Fruit fly (Drosophila melanogaster) Kc167 (cell line): ENCODE results near the gene CG13003.

Experiments used
- Myc ChIP-seq: fragments of >200 bp; optimal IDR thresholded peaks from 2 replicates; lab custom pipeline; 2017; ENCODE audit warnings: missing external identifiers
- Sin3A ChIP-seq: fragments of >200 bp; optimal IDR thresholded peaks from 2 replicates; lab custom pipeline; 2018; ENCODE audit warnings: missing external identifiers
- h ChIP-seq: fragments of >200 bp; optimal IDR thresholded peaks from 3 replicates; lab custom pipeline; 2018; ENCODE audit warnings: missing external identifiers
- insv ChIP-seq: fragments of >200 bp; optimal IDR thresholded peaks from 3 replicates; lab custom pipeline; 2018; ENCODE audit warnings: missing external identifiers
- psq ChIP-seq: fragments of >200 bp; optimal IDR thresholded peaks from 2 replicates; lab custom pipeline; 2017; ENCODE audit warnings: missing external identifiers
- ttk ChIP-seq: sonication (Bioruptor generic); optimal IDR thresholded peaks from 2 replicates; lab custom pipeline; 2017; ENCODE audit warnings: missing external identifiers

The CG13003 gene

DNA sequence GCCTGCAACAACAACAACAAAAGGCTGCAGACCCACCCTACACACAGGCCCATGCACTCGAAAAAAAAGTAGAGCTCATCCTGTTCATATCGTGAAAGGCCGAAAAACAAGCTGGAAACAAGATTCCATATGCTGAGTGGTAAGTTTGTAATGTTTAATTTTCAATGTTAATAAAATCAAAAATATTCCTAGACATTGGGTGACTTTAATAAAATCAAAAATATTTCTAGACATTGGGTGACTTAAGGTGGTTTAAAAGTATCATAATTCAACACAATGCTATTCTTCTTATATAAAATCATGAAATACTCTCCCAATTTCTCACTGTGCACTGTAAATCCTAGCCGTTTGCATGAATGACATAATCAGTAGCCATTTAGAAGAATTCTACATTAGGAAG is 3.7 kb upstream of the CG13003 start:
- TF ChIP-seq Myc (lab: Kevin White, UChicago) = no peak
- no peak for TF ChIP-seq ttk (lab: Kevin White, UChicago)
- TF ChIP-seq psq (lab: Kevin White, UChicago) = no peak

DNA sequence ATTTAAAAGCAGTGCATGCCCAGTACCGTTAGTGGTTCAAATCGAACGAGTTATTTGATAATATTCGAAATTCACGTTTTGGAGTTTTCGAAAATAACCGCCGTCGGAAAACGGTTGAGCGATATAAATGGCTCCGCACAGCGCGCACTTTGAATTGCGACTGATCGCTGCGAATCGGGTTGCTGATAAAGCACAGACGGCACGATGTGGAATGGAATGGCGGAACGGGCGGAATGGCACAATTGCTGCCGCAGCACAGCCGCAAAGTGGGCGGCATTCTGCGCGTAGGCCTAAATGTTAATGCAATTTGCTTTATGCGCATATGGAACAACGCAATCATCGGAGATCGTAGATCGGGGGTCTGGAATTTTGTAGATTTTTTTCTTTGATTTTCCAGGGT is 1.7 kb downstream of the CG13003 start:
- no peak for TF ChIP-seq ttk (lab: Kevin White, UChicago)
- TF ChIP-seq Sin3A (lab: Kevin White, UChicago) = no peak
- no peak for TF ChIP-seq Myc (lab: Kevin White, UChicago)
- no peak for TF ChIP-seq h (lab: Kevin White, UChicago)
- TF ChIP-seq insv (lab: Kevin White, UChicago) = no peak
- no peak for TF ChIP-seq psq (lab: Kevin White, UChicago)

DNA sequence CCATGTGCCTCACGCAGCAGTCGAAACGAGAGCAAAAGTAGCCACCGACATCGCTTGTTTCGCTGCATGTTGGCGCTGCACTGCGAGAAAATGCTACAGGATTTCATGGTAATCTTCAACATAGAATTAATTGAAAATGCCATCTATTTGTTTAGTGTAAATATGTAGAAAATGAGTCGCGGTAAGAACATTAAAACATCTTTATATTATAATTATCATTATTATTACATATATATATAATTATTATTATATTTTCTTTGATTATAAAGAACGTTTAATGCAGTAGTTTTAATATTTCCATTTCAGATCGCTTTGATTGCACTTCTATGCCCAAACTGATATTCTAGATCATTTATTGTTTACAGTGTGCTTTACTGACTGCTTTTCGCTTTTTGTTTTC is 3.3 kb downstream of the CG13003 start:
- TF ChIP-seq psq (lab: Kevin White, UChicago) = no peak
- TF ChIP-seq insv (lab: Kevin White, UChicago) = no peak
- no peak for TF ChIP-seq h (lab: Kevin White, UChicago)
- TF ChIP-seq Sin3A (lab: Kevin White, UChicago) = no peak
- no peak for TF ChIP-seq ttk (lab: Kevin White, UChicago)
- no peak for TF ChIP-seq Myc (lab: Kevin White, UChicago)

DNA sequence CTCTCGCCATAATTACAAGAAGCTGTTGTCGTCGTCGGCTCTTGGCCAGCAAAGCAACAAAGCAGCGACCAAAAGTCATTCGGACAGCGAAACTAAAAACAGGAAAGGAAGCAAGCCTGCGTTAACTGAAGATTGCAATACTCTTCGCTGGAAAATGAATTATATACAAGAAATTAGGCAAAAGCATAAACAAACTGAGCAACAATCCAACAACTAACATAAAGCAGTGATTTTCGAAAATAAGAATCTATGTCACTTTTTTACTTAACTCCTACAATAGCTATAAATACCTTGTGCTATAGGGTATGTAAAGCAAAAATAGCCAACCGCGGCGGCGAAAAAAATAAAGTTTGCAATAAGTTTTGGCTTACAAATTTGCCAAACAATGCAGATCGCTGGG is 4.5 kb downstream of the CG13003 start:
- TF ChIP-seq insv (lab: Kevin White, UChicago) (no peak), h (lab: Kevin White, UChicago) (no peak), ttk (lab: Kevin White, UChicago) (no peak), psq (lab: Kevin White, UChicago) (no peak), Sin3A (lab: Kevin White, UChicago) (no peak), Myc (lab: Kevin White, UChicago) (no peak)

DNA sequence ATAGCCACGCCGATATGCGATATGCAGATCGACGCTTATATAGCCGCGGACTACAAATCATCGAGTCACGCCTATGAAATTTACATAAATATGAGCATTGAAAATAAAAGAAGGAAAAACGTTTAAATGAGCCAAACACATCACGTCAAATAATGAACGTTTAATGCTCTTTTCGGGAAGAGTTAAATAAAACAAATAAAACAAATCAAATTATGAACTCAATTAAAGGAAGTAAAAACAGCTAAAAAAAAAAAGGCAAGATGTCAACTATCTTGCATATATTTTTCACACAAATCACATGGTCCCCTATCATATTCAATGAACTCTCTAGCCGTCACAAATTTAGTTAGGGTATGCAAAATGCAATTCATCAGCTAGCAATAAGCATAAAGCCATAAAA is 8.7 kb downstream of the CG13003 start:
- TF ChIP-seq psq (lab: Kevin White, UChicago) (no peak), ttk (lab: Kevin White, UChicago) (no peak), Myc (lab: Kevin White, UChicago) (no peak), h (lab: Kevin White, UChicago) (no peak), Sin3A (lab: Kevin White, UChicago) (no peak), insv (lab: Kevin White, UChicago) (no peak)

DNA sequence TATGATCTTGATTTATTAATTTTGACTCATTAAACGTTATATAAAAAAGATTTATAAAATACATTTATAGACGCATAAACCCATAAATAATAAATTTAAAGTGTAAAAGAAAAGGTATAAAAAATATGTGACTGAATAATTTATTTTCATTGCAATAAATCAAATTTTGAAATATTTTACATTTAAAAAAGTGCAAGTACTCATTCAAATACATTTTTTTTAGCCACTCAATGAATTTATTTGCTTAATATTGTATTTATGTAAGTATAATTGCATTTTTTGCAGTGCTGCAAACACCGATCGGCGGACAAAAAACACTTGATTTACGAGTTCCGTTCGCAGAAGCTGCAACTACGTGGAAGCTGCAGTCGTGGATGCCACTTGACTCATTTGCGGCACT is 16.6 kb downstream of the CG13003 start:
- TF ChIP-seq h (lab: Kevin White, UChicago) (no peak), psq (lab: Kevin White, UChicago) (no peak)

DNA sequence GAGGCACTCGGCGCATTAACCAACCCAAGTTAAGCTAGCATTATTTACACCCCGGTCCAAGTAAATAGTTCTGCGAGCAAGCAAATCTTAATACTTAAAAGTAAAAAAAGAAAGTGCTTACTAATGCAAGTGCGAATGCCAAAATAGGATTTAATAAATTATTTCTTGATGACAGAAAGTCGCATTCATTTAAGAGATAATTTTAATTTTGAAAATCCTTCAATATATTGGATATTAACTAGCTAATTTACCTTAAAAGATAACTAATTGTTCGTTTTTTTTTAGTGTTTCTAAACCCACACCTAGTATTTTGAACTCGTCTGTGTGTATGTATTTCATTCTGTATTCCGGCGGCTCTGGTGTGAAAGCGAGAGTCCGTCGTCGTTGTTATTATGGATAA is 21.6 kb downstream of the CG13003 start:
- TF ChIP-seq psq (lab: Kevin White, UChicago) = no peak
- TF ChIP-seq Myc (lab: Kevin White, UChicago) = no peak
- TF ChIP-seq ttk (lab: Kevin White, UChicago) = no peak
- TF ChIP-seq h (lab: Kevin White, UChicago) = no peak
- no peak for TF ChIP-seq insv (lab: Kevin White, UChicago)
- TF ChIP-seq Sin3A (lab: Kevin White, UChicago) = no peak

DNA sequence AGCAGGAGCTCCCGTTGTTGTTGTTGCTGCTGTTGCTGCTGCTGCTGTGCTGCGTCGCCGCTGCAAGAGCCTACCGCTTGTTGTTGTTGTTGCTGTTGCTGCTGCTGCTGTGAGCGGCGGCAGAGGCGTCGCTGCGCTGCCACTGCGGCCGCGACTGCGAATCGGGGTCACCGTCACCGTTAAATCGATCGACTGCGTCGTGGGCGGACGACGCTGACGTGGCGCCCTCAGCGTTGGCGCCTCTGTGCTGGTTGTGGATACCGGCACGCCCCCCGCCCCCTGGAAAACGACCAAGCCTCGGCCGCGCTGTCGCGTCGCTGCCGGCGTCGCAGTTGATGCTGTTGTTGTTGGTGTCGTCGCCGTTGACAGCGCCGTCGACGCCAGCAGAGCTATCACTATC is 26.8 kb downstream of the CG13003 start:
- no peak for TF ChIP-seq Myc (lab: Kevin White, UChicago)
- TF ChIP-seq insv (lab: Kevin White, UChicago) = no peak
- no peak for TF ChIP-seq Sin3A (lab: Kevin White, UChicago)
- no peak for TF ChIP-seq ttk (lab: Kevin White, UChicago)
- TF ChIP-seq psq (lab: Kevin White, UChicago) = no peak
- TF ChIP-seq h (lab: Kevin White, UChicago) = no peak

DNA sequence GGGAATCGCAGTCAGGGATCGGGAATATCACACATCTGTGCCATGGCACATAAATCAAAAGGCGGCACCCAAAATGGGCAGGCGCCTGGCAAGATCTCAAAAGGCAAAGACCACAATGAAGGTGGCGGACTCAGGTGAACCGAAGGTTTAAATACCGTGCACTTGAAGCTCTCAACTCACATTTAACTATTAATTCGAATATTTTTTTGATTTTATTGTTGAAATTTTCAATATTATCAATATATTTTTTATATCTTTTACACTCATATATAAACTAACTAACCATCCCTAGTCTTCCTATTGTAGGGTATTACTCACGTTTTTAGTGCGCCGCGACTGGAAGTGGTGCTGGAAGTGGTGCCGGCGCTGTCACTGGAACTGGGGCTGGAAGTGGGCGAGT is 27.4 kb downstream of the CG13003 start:
- TF ChIP-seq ttk (lab: Kevin White, UChicago) (no peak), Sin3A (lab: Kevin White, UChicago) (no peak), psq (lab: Kevin White, UChicago) (no peak), h (lab: Kevin White, UChicago) (no peak), Myc (lab: Kevin White, UChicago) (no peak), insv (lab: Kevin White, UChicago) (no peak)

DNA sequence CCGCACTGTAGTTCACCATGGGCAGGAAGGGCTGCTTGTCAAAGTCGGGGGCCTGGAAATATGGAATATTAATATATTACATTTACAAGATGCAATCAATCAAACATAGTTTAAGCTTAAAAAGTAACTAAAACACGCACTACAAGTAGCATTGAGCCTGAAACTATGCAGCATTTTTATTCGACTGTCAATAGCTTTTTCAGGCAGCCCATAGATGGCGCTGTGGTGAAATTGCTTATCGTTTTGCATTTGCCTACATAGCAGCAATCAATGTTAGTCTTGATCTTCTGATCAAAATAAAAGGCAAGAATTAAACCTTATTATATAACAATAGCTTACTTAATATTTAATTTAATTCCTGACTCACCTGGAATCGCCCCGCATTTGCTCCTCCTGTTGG is 29.8 kb downstream of the CG13003 start:
- TF ChIP-seq Myc (lab: Kevin White, UChicago) (no peak), psq (lab: Kevin White, UChicago) (no peak), h (lab: Kevin White, UChicago) (no peak), insv (lab: Kevin White, UChicago) (no peak), Sin3A (lab: Kevin White, UChicago) (no peak), ttk (lab: Kevin White, UChicago) (no peak)

DNA sequence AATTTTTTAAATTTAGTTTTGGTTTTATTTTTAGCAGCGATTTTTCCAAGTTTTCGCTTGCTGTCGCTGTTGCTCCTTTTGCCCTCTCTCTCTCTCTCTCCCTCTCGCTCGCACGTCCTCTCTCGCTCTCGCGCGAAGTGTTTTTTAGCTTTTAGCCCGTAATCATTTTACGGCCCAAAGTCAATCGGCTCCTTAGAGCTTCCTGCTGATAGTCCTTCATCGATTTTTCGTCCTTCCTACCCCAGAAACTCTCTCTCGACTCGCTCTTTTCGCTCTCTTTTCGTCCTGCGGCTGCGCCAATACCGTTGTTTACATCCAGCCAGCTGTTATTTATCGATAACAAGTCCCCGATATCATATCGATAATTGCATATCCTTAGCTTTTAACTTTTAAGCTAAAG is 32.0 kb downstream of the CG13003 start, which contains the start of gene RSG7:
TSS of gene RSG7 (minus strand) at position 139 of the 400 bp plus-strand sequence.
- no peak for TF ChIP-seq h (lab: Kevin White, UChicago)
- no peak for TF ChIP-seq ttk (lab: Kevin White, UChicago)
- no peak for TF ChIP-seq Myc (lab: Kevin White, UChicago)
- no peak for TF ChIP-seq psq (lab: Kevin White, UChicago)
- no peak for TF ChIP-seq Sin3A (lab: Kevin White, UChicago)
- TF ChIP-seq insv (lab: Kevin White, UChicago) = no peak

DNA sequence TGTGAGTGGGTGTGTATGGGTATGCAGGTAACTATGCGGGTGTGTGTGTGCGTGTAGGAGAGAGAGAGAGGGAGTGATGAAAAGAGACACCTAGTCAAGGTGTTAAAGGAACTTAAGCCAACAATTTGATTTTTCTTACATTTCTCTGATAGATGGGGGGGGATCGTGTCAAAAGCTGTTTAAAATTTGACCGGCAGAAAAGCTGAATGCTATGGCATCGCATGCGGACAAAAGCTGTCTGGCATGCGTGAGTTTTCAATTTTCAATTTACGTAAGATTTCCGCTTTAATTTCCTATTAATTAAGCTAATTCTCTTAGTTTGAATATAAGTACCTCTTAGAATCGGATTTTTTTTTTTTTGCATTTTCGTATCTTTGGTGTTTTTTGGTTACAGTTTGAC is 36.4 kb downstream of the CG13003 start:
- TF ChIP-seq h (lab: Kevin White, UChicago) = no peak
- TF ChIP-seq Myc (lab: Kevin White, UChicago) = no peak
- no peak for TF ChIP-seq psq (lab: Kevin White, UChicago)
- TF ChIP-seq insv (lab: Kevin White, UChicago) = no peak
- TF ChIP-seq Sin3A (lab: Kevin White, UChicago) = no peak
- no peak for TF ChIP-seq ttk (lab: Kevin White, UChicago)
